Fruit fly (Drosophila melanogaster): ENCODE results near the gene Dtg.

DNA sequence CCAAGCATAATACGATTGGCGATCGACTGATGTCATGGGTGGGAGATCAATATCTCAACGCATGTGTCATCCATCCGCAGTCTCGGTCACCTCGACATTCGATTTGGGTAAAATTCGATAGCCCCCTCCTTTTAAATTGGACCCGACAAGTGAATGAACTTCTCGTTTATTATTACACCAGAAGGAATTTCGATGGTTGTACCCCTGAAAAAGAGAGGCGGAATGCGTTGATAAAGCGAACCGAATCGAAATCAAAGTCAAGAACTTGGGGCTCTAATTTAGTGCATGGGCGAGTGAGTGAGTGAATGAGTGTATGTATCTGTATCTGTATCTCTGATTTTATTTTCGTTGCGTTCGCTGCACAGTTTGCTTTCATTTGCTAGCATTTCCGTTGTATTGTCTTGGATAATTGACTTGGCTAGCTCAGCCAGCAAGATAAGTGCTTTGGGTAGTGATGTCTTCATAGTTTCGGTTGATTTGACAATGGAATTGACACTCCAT, 54.2 kb downstream of the Dtg start:
- TF ChIP-seq CG12768 (GFP tag; optimal IDR thresholded peaks at IDR 0.05) (no peak), kay (GFP tag; ENCODE audit: borderline replicate concordance) (no peak), Mnt (GFP tag; optimal IDR thresholded peaks at IDR 0.05) (no peak), CG5204 (GFP tag; optimal IDR thresholded peaks at IDR 0.05) (no peak), pad (GFP tag; optimal IDR thresholded peaks at IDR 0.05) (no peak), CG33017 (tag; optimal IDR thresholded peaks at IDR 0.05) (no peak), Hr96 (GFP tag; optimal IDR thresholded peaks at IDR 0.05) (no peak), Clk (GFP tag; optimal IDR thresholded peaks at IDR 0.05) (no peak), cic (GFP tag; optimal IDR thresholded peaks at IDR 0.05) (no peak), CG1620 (GFP tag; optimal IDR thresholded peaks at IDR 0.05) (no peak), CG14711 (tag; optimal IDR thresholded peaks at IDR 0.05) (no peak), ovo (GFP tag; optimal IDR thresholded peaks at IDR 0.05) (no peak)
